Worm (Caenorhabditis elegans): ENCODE data around the gene phat-3.

Gene phat-3

DNA sequence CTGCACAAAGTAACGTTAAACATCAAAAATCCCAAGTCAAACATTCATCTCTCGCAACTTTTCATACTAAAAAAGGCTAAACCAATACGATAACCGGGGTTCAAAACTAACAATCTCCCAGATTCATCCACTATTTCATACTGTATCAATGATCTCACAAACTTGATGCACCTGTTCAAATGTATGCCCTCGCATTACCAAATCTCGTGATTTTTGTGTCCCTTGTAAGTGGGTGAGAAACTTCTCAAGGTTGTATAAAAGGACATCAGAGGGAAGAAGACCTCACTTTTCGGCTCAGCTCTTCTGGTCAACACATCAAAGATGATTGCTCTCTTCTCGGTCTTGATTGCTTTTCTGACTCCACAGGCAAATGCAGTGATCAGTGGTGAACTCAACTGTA is at the start of gene phat-3:
phat-3 (plus strand) TSS at position 301 of the 400 bp plus-strand sequence.
- no peak for TF ChIP-seq sea-1 (GFP tag; conservative IDR thresholded peaks at IDR 0.05)
- TF ChIP-seq ceh-36 (tag; optimal IDR thresholded peaks at IDR 0.05), result no peak
- no peak for TF ChIP-seq tbx-11 (GFP tag; IDR thresholded peaks at IDR 0.05)
- no peak for TF ChIP-seq F13C5.2 (tag; optimal IDR thresholded peaks at IDR 0.05)
- TF ChIP-seq ama-1 (optimal IDR thresholded peaks at IDR 0.05), result no peak
- TF ChIP-seq tbx-37 (GFP tag; conservative IDR thresholded peaks at IDR 0.05), result no peak
- TF ChIP-seq pes-1 (GFP tag; IDR thresholded peaks at IDR 0.05), result no peak
- no peak for TF ChIP-seq scrt-1 (GFP tag; IDR thresholded peaks at IDR 0.05)
- no peak for TF ChIP-seq aly-1 (tag; optimal IDR thresholded peaks at IDR 0.05)
- TF ChIP-seq hmg-4 (GFP tag; optimal IDR thresholded peaks at IDR 0.05), result no peak
- no peak for TF ChIP-seq hmbx-1 (tag; optimal IDR thresholded peaks at IDR 0.05)
- no peak for TF ChIP-seq B0310.2 (tag; optimal IDR thresholded peaks at IDR 0.05)
- TF ChIP-seq ets-7 (tag; optimal IDR thresholded peaks at IDR 0.05), result no peak
- no peak for TF ChIP-seq ceh-13 (GFP tag; optimal IDR thresholded peaks at IDR 0.05)
- no peak for TF ChIP-seq tra-4 (tag; optimal IDR thresholded peaks at IDR 0.05)
- no peak for TF ChIP-seq hnd-1 (tag; optimal IDR thresholded peaks at IDR 0.05)
- no peak for TF ChIP-seq flt-1 (GFP tag; IDR thresholded peaks at IDR 0.05)

ce11 chrV:3994048-3994447 is 49.7 kb upstream of the phat-3 start, which contains the start of gene K09D9.9:
Gene K09D9.9 (minus strand): TSS chrV:3994148.
- TF ChIP-seq tra-4 (tag; optimal IDR thresholded peaks at IDR 0.05) (no peak), F13C5.2 (tag; optimal IDR thresholded peaks at IDR 0.05) (no peak), hnd-1 (tag; optimal IDR thresholded peaks at IDR 0.05) (no peak), tbx-11 (GFP tag; IDR thresholded peaks at IDR 0.05) (no peak), ets-7 (tag; optimal IDR thresholded peaks at IDR 0.05) (no peak), hmbx-1 (tag; optimal IDR thresholded peaks at IDR 0.05) (no peak), ceh-36 (tag; optimal IDR thresholded peaks at IDR 0.05) (no peak), tbx-37 (GFP tag; conservative IDR thresholded peaks at IDR 0.05) (no peak), B0310.2 (tag; optimal IDR thresholded peaks at IDR 0.05) (no peak), ama-1 (optimal IDR thresholded peaks at IDR 0.05) (no peak), scrt-1 (GFP tag; IDR thresholded peaks at IDR 0.05) (no peak), ceh-13 (GFP tag; optimal IDR thresholded peaks at IDR 0.05) (no peak), aly-1 (tag; optimal IDR thresholded peaks at IDR 0.05) (no peak), hmg-4 (GFP tag; optimal IDR thresholded peaks at IDR 0.05) (no peak), sea-1 (GFP tag; conservative IDR thresholded peaks at IDR 0.05) (no peak)

DNA sequence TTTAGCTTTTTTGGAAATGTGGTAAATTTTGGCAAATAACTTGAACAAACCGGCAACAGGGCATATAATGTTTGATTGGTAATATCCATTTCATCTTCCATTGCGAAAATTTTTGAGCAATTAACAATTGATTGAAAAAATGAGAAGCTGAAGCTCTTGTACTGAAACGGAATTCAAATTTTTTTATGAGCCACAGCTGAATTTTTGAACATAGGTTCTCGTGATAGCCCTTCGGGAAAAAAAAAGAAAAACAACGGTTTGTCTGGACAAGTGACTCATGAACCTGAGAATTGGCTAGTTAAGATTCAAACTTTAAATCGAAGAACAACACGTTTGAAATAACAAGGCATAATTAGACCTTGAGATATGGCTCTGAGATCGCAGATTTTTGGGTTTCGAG is 47.9 kb upstream of the phat-3 start, which contains the start of gene srx-62:
srx-62 (minus strand) TSS at position 101 of the 400 bp plus-strand sequence.
- no peak for TF ChIP-seq tbx-37 (GFP tag; conservative IDR thresholded peaks at IDR 0.05)
- TF ChIP-seq hmbx-1 (tag; optimal IDR thresholded peaks at IDR 0.05), result no peak
- TF ChIP-seq tbx-11 (GFP tag; IDR thresholded peaks at IDR 0.05), result no peak
- TF ChIP-seq aly-1 (tag; optimal IDR thresholded peaks at IDR 0.05), result no peak
- no peak for TF ChIP-seq hmg-4 (GFP tag; optimal IDR thresholded peaks at IDR 0.05)
- no peak for TF ChIP-seq F13C5.2 (tag; optimal IDR thresholded peaks at IDR 0.05)
- no peak for TF ChIP-seq ama-1 (optimal IDR thresholded peaks at IDR 0.05)
- TF ChIP-seq ceh-13 (GFP tag; optimal IDR thresholded peaks at IDR 0.05), result no peak
- no peak for TF ChIP-seq ets-7 (tag; optimal IDR thresholded peaks at IDR 0.05)
- TF ChIP-seq B0310.2 (tag; optimal IDR thresholded peaks at IDR 0.05), result no peak
- no peak for TF ChIP-seq pes-1 (GFP tag; IDR thresholded peaks at IDR 0.05)
- no peak for TF ChIP-seq tra-4 (tag; optimal IDR thresholded peaks at IDR 0.05)
- no peak for TF ChIP-seq sea-1 (GFP tag; conservative IDR thresholded peaks at IDR 0.05)
- TF ChIP-seq flt-1 (GFP tag; IDR thresholded peaks at IDR 0.05), result no peak
- TF ChIP-seq scrt-1 (GFP tag; IDR thresholded peaks at IDR 0.05), result no peak
- no peak for TF ChIP-seq hnd-1 (tag; optimal IDR thresholded peaks at IDR 0.05)
- no peak for TF ChIP-seq ceh-36 (tag; optimal IDR thresholded peaks at IDR 0.05)

DNA sequence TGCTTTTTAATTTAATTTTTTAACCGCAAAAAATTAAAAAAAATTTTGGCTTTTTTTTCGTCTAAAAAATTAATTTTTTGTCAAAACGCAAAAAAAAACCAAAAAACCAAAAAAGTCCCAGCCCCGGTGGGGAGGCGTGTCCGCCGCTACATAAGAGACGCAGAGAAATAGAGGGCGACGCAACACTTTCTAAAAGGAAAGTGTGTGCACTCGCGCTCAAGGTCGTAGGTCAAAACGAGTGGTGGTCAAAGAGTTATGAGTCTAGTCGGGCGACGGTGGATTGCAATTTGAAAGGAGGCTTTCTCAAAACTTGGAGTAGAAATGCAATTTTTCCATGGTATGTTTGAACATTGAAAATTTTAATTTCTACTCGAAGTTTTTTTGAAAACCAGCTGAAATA is 39.2 kb upstream of the phat-3 start:
- TF ChIP-seq tra-4 (tag; optimal IDR thresholded peaks at IDR 0.05) (no peak), tbx-11 (GFP tag; IDR thresholded peaks at IDR 0.05) (no peak), ets-7 (tag; optimal IDR thresholded peaks at IDR 0.05) (no peak), ceh-13 (GFP tag; optimal IDR thresholded peaks at IDR 0.05) (no peak), flt-1 (GFP tag; IDR thresholded peaks at IDR 0.05) (no peak), F13C5.2 (tag; optimal IDR thresholded peaks at IDR 0.05) (no peak), hnd-1 (tag; optimal IDR thresholded peaks at IDR 0.05) (no peak), aly-1 (tag; optimal IDR thresholded peaks at IDR 0.05) (no peak), ama-1 (optimal IDR thresholded peaks at IDR 0.05) (no peak), hmbx-1 (tag; optimal IDR thresholded peaks at IDR 0.05) (no peak), ceh-36 (tag; optimal IDR thresholded peaks at IDR 0.05) (no peak), tbx-37 (GFP tag; conservative IDR thresholded peaks at IDR 0.05) (no peak), sea-1 (GFP tag; conservative IDR thresholded peaks at IDR 0.05) (no peak), scrt-1 (GFP tag; IDR thresholded peaks at IDR 0.05) (no peak), hmg-4 (GFP tag; optimal IDR thresholded peaks at IDR 0.05) (no peak)

DNA sequence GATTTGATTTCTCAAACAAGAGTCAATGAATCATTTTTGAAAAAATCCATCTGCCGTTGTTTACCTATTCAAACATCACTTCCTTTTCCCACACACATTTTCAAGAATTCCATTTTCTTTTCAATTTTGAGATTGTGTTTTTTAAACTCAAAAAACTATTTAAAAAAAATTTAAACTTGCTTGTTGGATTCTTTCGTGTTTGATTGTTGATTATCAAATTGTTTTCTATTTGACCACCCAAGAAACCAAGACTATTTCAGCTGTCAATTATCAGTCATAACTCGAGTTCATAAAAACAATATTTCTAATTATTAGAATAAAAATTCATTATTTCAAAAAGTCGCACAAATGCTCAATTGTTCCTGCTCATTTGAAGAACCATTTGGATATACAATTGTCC is 38.5 kb upstream of the phat-3 start, which contains the start of gene srh-8:
srh-8 (plus strand) TSS at position 301 of the 400 bp plus-strand sequence.
- TF ChIP-seq ets-7 (tag; optimal IDR thresholded peaks at IDR 0.05) (no peak), ceh-13 (GFP tag; optimal IDR thresholded peaks at IDR 0.05) (no peak), ama-1 (optimal IDR thresholded peaks at IDR 0.05) (no peak), pes-1 (GFP tag; IDR thresholded peaks at IDR 0.05) (no peak), hmg-4 (GFP tag; optimal IDR thresholded peaks at IDR 0.05) (no peak), flt-1 (GFP tag; IDR thresholded peaks at IDR 0.05) (no peak), sea-1 (GFP tag; conservative IDR thresholded peaks at IDR 0.05) (no peak), tra-4 (tag; optimal IDR thresholded peaks at IDR 0.05) (no peak), F13C5.2 (tag; optimal IDR thresholded peaks at IDR 0.05) (no peak), scrt-1 (GFP tag; IDR thresholded peaks at IDR 0.05) (no peak)

DNA sequence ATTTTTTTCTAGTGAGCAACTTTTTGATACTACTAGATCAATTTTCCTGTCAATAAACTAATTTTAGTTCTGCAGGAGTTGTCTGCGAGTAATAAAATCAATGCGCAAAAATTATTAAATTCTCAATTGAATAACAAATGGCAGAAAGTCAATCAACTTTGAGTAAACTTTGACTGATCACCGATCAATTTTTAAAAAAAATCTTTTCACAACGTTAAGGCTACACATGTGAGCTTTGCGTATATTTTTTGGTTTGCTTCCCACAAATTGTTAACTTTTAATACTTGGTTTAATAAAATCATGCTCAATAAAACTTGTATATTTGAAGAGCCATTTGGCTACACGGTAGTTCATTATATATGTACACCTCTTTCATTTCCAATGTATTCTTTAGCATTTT is 35.8 kb upstream of the phat-3 start, which contains the start of gene srh-7:
srh-7 (plus strand) TSS at position 301 of the 400 bp plus-strand sequence.
- TF ChIP-seq B0310.2 (tag; optimal IDR thresholded peaks at IDR 0.05) (no peak), F13C5.2 (tag; optimal IDR thresholded peaks at IDR 0.05) (no peak), scrt-1 (GFP tag; IDR thresholded peaks at IDR 0.05) (no peak), pes-1 (GFP tag; IDR thresholded peaks at IDR 0.05) (no peak), aly-1 (tag; optimal IDR thresholded peaks at IDR 0.05) (no peak), hmg-4 (GFP tag; optimal IDR thresholded peaks at IDR 0.05) (no peak), ama-1 (optimal IDR thresholded peaks at IDR 0.05) (no peak), hmbx-1 (tag; optimal IDR thresholded peaks at IDR 0.05) (no peak), ceh-36 (tag; optimal IDR thresholded peaks at IDR 0.05) (no peak), sea-1 (GFP tag; conservative IDR thresholded peaks at IDR 0.05) (no peak), tbx-11 (GFP tag; IDR thresholded peaks at IDR 0.05) (no peak), tra-4 (tag; optimal IDR thresholded peaks at IDR 0.05) (no peak), ceh-13 (GFP tag; optimal IDR thresholded peaks at IDR 0.05) (no peak), ets-7 (tag; optimal IDR thresholded peaks at IDR 0.05) (no peak), tbx-37 (GFP tag; conservative IDR thresholded peaks at IDR 0.05) (no peak), hnd-1 (tag; optimal IDR thresholded peaks at IDR 0.05) (no peak), flt-1 (GFP tag; IDR thresholded peaks at IDR 0.05) (no peak)
